Fruit fly (Drosophila melanogaster) whole organism, embryonic: ENCODE measurements around the gene Mon1.

Experiments used
- Atf3 ChIP-seq: fragments of 200-800 bp; sonication (Bioruptor generic); optimal IDR thresholded peaks from 3 replicates; lab custom pipeline; 2016; ENCODE audit warnings: missing biosample characterization, missing genetic modification characterization
- CG10431 ChIP-seq: fragments of 200-800 bp; sonication (Bioruptor generic); optimal IDR thresholded peaks from 3 replicates; lab custom pipeline; 2018; ENCODE audit warnings: missing biosample characterization, mild to moderate bottlenecking, missing genetic modification characterization
- CG10654 ChIP-seq: fragments of 200-800 bp; sonication (Bioruptor generic); optimal IDR thresholded peaks from 2 replicates; lab custom pipeline; 2016; ENCODE audit warnings: missing biosample characterization, missing genetic modification characterization
- CG11504 ChIP-seq: fragments of 200-800 bp; sonication (Bioruptor generic); optimal IDR thresholded peaks from 3 replicates; lab custom pipeline; 2019; ENCODE audit warnings: missing biosample characterization, mild to moderate bottlenecking, missing genetic modification characterization, moderate library complexity
- CG12659 ChIP-seq: fragments of 200-800 bp; sonication (Bioruptor generic); optimal IDR thresholded peaks from 3 replicates; lab custom pipeline; 2017; ENCODE audit warnings: mild to moderate bottlenecking, missing biosample characterization, missing genetic modification reagents, missing genetic modification characterization
- CG14050 ChIP-seq: fragments of 200-800 bp; sonication (Bioruptor generic); IDR thresholded peaks from 3 replicates; pipeline ENCODE4 v1.3.6; 2022; ENCODE audit warnings: missing biosample characterization, missing genetic modification characterization
- CG14965 ChIP-seq: fragments of 200-800 bp; sonication (Bioruptor generic); optimal IDR thresholded peaks from 2 replicates; lab custom pipeline; 2016; ENCODE audit warnings: missing biosample characterization, missing genetic modification characterization, borderline replicate concordance
- CG15514 ChIP-seq: fragments of 200-800 bp; sonication (Bioruptor generic); optimal IDR thresholded peaks from 3 replicates; lab custom pipeline; 2017; ENCODE audit warnings: missing biosample characterization, missing genetic modification characterization, mild to moderate bottlenecking, moderate library complexity, missing genetic modification reagents
- CG18764 ChIP-seq: fragments of 200-800 bp; sonication (Bioruptor generic); optimal IDR thresholded peaks from 3 replicates; lab custom pipeline; 2016; ENCODE audit warnings: missing biosample characterization, missing genetic modification characterization
- CG3163 ChIP-seq: fragments of 200-800 bp; sonication (Bioruptor generic); optimal IDR thresholded peaks from 3 replicates; lab custom pipeline; 2016; ENCODE audit warnings: missing biosample characterization, missing genetic modification characterization
- CG3847 ChIP-seq: fragments of 200-800 bp; sonication (Bioruptor generic); IDR thresholded peaks from 2 replicates; pipeline ENCODE4 v1.3.6; 2022; ENCODE audit warnings: missing biosample characterization, missing genetic modification characterization
- CG3995 ChIP-seq: fragments of 200-800 bp; sonication (Bioruptor generic); optimal IDR thresholded peaks from 3 replicates; lab custom pipeline; 2016; ENCODE audit warnings: missing biosample characterization, missing genetic modification characterization
- CG42726 ChIP-seq: fragments of 200-800 bp; sonication (Bioruptor generic); IDR thresholded peaks from 2 replicates; pipeline ENCODE4 v1.3.6; 2022; ENCODE audit warnings: missing biosample characterization, missing genetic modification characterization; ENCODE audit not compliant: partially characterized antibody
- CG4730 ChIP-seq: fragments of 200-800 bp; sonication (Bioruptor generic); IDR thresholded peaks from 2 replicates; pipeline ENCODE4 v1.3.6; 2022; ENCODE audit warnings: missing biosample characterization, missing genetic modification characterization
- CG5180 ChIP-seq: fragments of 200-800 bp; sonication (Bioruptor generic); optimal IDR thresholded peaks from 3 replicates; lab custom pipeline; 2017; ENCODE audit warnings: missing biosample characterization, missing genetic modification characterization, mild to moderate bottlenecking, moderate library complexity, missing genetic modification reagents
- CG6272 ChIP-seq: fragments of 200-800 bp; sonication (Bioruptor generic); IDR thresholded peaks from 2 replicates; pipeline ENCODE4 v1.3.6; 2022; ENCODE audit warnings: missing biosample characterization, missing genetic modification characterization
- CG6791 ChIP-seq: fragments of 200-800 bp; sonication (Bioruptor generic); IDR thresholded peaks from 3 replicates; pipeline ENCODE4 v1.3.6; 2022; ENCODE audit warnings: missing biosample characterization, missing genetic modification characterization; ENCODE audit not compliant: partially characterized antibody
- CG7556 ChIP-seq: fragments of 200-800 bp; sonication (Bioruptor generic); optimal IDR thresholded peaks from 2 replicates; lab custom pipeline; 2017; ENCODE audit warnings: missing biosample characterization, mild to moderate bottlenecking, missing genetic modification characterization
- CHES-1-like ChIP-seq: fragments of 200-800 bp; sonication (Bioruptor generic); optimal IDR thresholded peaks from 2 replicates; lab custom pipeline; 2016; ENCODE audit warnings: missing biosample characterization, missing genetic modification characterization
- CkIIα-i1 ChIP-seq: fragments of 200-800 bp; sonication (Bioruptor generic); IDR thresholded peaks from 2 replicates; pipeline ENCODE4 v1.3.6; 2022; ENCODE audit warnings: missing biosample characterization, missing genetic modification characterization
- Dbx ChIP-seq: fragments of 200-800 bp; sonication (Bioruptor generic); IDR thresholded peaks from 3 replicates; pipeline ENCODE4 v1.3.6; 2022; ENCODE audit warnings: missing biosample characterization, missing genetic modification characterization
- E2f1 ChIP-seq: fragments of 200-800 bp; sonication (Bioruptor generic); IDR thresholded peaks from 2 replicates; pipeline ENCODE4 v1.3.6; 2022; ENCODE audit warnings: missing biosample characterization, missing genetic modification characterization
- H2.0 ChIP-seq: fragments of 200-800 bp; sonication (Bioruptor generic); IDR thresholded peaks from 2 replicates; pipeline ENCODE4 v1.3.6; 2022; ENCODE audit warnings: missing biosample characterization, missing genetic modification characterization
- Hr78 ChIP-seq, 2 experiments: fragments of 200-800 bp in 1 of 2; fragments of >200 bp in 1 of 2; sonication (Bioruptor generic) in 1 of 2; optimal IDR thresholded peaks; 2 replicates each; lab custom pipeline; 2017 to 2019; ENCODE audit warnings: missing biosample characterization in 2 of 2, missing genetic modification characterization in 2 of 2, mild to moderate bottlenecking in 1 of 2, moderate library complexity in 1 of 2
- Kr ChIP-seq: fragments of 200-800 bp; sonication (Bioruptor generic); optimal IDR thresholded peaks from 2 replicates; lab custom pipeline; 2017; ENCODE audit warnings: missing biosample characterization, mild to moderate bottlenecking, missing genetic modification characterization
- MESR4 ChIP-seq: fragments of 200-800 bp; sonication (Bioruptor generic); optimal IDR thresholded peaks from 2 replicates; lab custom pipeline; 2018; ENCODE audit warnings: missing biosample characterization, mild to moderate bottlenecking, missing genetic modification characterization, moderate library complexity
- Rfx ChIP-seq: fragments of 200-800 bp; sonication (Bioruptor generic); IDR thresholded peaks from 2 replicates; pipeline ENCODE4 v1.3.6; 2022; ENCODE audit warnings: missing biosample characterization, missing genetic modification characterization
- Side ChIP-seq: fragments of 200-800 bp; sonication (Bioruptor generic); optimal IDR thresholded peaks from 2 replicates; lab custom pipeline; 2016; ENCODE audit warnings: missing biosample characterization, missing genetic modification characterization
- Usf ChIP-seq: fragments of 200-800 bp; sonication (Bioruptor generic); optimal IDR thresholded peaks from 2 replicates; lab custom pipeline; 2017; ENCODE audit warnings: missing genotype, missing biosample characterization, missing genetic modification characterization
- ab ChIP-seq: fragments of 200-800 bp; sonication (Bioruptor generic); optimal IDR thresholded peaks from 2 replicates; lab custom pipeline; 2016; ENCODE audit warnings: missing biosample characterization, missing genetic modification characterization
- amos ChIP-seq: fragments of 200-800 bp; sonication (Bioruptor generic); IDR thresholded peaks from 2 replicates; pipeline ENCODE4 v1.3.6; 2022; ENCODE audit warnings: missing biosample characterization, missing genetic modification characterization; ENCODE audit not compliant: partially characterized antibody
- bsh ChIP-seq, 2 experiments: fragments of 200-800 bp; sonication (Bioruptor generic); optimal IDR thresholded peaks; 2 replicates each; lab custom pipeline; 2017 to 2018; ENCODE audit warnings: mild to moderate bottlenecking in 2 of 2, missing biosample characterization in 2 of 2, missing genetic modification characterization in 2 of 2, moderate library complexity in 1 of 2
- chif ChIP-seq, 2 experiments: fragments of 200-800 bp; sonication (Bioruptor generic); optimal IDR thresholded peaks; 3 replicates each; lab custom pipeline; 2016; ENCODE audit warnings: missing biosample characterization in 2 of 2, missing genetic modification characterization in 2 of 2
- da ChIP-seq: fragments of 200-800 bp; sonication (Bioruptor generic); optimal IDR thresholded peaks from 2 replicates; lab custom pipeline; 2016; ENCODE audit warnings: missing biosample characterization, missing genetic modification characterization
- en ChIP-seq: fragments of 200-800 bp; sonication (Bioruptor generic); optimal IDR thresholded peaks from 2 replicates; lab custom pipeline; 2016; ENCODE audit warnings: missing biosample characterization, missing genetic modification characterization
- fd102C ChIP-seq: fragments of 200-800 bp; sonication (Bioruptor generic); optimal IDR thresholded peaks from 2 replicates; lab custom pipeline; 2018; ENCODE audit warnings: missing biosample characterization, mild to moderate bottlenecking, missing genetic modification characterization, moderate library complexity
- gem ChIP-seq: fragments of 200-800 bp; sonication (Bioruptor generic); optimal IDR thresholded peaks from 2 replicates; lab custom pipeline; 2019; ENCODE audit warnings: missing biosample characterization, mild to moderate bottlenecking, missing genetic modification characterization, moderate library complexity
- grn ChIP-seq: fragments of 200-800 bp; sonication (Bioruptor generic); optimal IDR thresholded peaks from 3 replicates; lab custom pipeline; 2017; ENCODE audit warnings: missing biosample characterization, missing genetic modification characterization
- ind ChIP-seq: fragments of 200-800 bp; sonication (Bioruptor generic); optimal IDR thresholded peaks from 3 replicates; lab custom pipeline; 2016; ENCODE audit warnings: missing biosample characterization, missing genetic modification characterization
- insv ChIP-seq, 2 experiments: fragments of 200-800 bp; sonication (Bioruptor generic); optimal IDR thresholded peaks; 3 replicates each; lab custom pipeline; 2016 to 2018; ENCODE audit warnings: missing biosample characterization in 2 of 2, missing genetic modification characterization in 2 of 2
- jigr1 ChIP-seq: fragments of 200-800 bp; sonication (Bioruptor generic); IDR thresholded peaks from 3 replicates; pipeline ENCODE4 v1.3.6; 2022; ENCODE audit warnings: missing biosample characterization, missing genetic modification characterization
- klu ChIP-seq: fragments of 200-800 bp; sonication (Bioruptor generic); IDR thresholded peaks from 2 replicates; pipeline ENCODE4 v1.3.6; 2022; ENCODE audit warnings: missing biosample characterization, missing genetic modification characterization
- luna ChIP-seq: fragments of 200-800 bp; sonication (Bioruptor generic); optimal IDR thresholded peaks from 2 replicates; lab custom pipeline; 2016; ENCODE audit warnings: missing biosample characterization, missing genetic modification characterization
- rib ChIP-seq: fragments of 200-800 bp; sonication (Bioruptor generic); IDR thresholded peaks from 2 replicates; pipeline ENCODE4 v1.3.6; 2022; ENCODE audit warnings: missing biosample characterization, missing genetic modification characterization
- sd ChIP-seq: fragments of 200-800 bp; sonication (Bioruptor generic); optimal IDR thresholded peaks from 3 replicates; lab custom pipeline; 2018; ENCODE audit warnings: missing biosample characterization, mild to moderate bottlenecking, missing genetic modification characterization, moderate library complexity
- sr ChIP-seq: fragments of 200-800 bp; sonication (Bioruptor generic); IDR thresholded peaks from 3 replicates; pipeline ENCODE4 v1.3.6; 2022; ENCODE audit warnings: missing biosample characterization, missing genetic modification characterization
- sug ChIP-seq: fragments of 200-800 bp; optimal IDR thresholded peaks from 2 replicates; lab custom pipeline; 2019; ENCODE audit warnings: missing biosample characterization, mild to moderate bottlenecking, missing genetic modification characterization, moderate library complexity
- tin ChIP-seq: fragments of 200-800 bp; sonication (Bioruptor generic); optimal IDR thresholded peaks from 3 replicates; lab custom pipeline; 2016; ENCODE audit warnings: missing biosample characterization, missing genetic modification characterization
- tup ChIP-seq: fragments of 200-800 bp; sonication (Bioruptor generic); optimal IDR thresholded peaks from 2 replicates; lab custom pipeline; 2016; ENCODE audit warnings: missing biosample characterization, mild to moderate bottlenecking, missing genetic modification characterization, moderate library complexity
- wdn ChIP-seq: fragments of 200-800 bp; sonication (Bioruptor generic); IDR thresholded peaks from 2 replicates; pipeline ENCODE4 v1.3.6; 2022; ENCODE audit warnings: missing biosample characterization, missing genetic modification characterization

Gene Mon1

DNA sequence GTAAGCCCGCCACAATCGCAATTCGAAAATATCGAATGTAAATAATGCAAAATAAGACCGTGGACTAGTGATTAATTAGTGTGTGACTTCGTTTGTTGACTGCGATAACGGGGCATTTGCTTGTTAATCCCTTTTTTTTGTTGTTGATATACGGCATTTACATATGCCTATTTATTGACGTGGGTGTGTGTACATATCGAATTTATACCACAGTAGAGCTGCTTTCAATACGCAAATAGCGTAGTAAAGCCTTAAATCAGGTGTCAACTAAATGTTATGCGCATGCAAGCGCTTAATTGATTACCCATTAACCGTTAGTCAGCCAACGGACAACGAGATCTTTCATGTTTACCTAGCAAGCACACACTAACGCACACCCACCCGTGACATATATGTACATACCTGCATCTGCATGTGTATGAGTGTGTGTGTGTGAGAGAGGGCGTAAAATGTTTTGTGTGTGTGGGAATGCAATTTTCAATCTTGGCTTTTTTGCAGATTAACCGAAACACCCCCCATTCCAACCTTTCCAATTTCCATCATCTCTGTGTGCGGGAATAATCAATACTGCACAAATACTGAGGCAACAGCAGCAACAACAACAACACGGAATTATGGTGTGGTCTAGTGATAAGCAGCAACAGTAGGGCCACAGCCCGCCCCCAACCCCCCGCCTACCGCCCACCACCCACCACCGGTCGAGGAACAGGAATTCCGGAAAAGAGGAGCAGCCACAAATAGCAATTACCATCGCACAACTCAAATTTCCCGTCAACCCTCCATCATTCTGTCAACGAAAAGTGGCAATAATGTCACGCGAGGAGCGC, 11.7 kb upstream of the Mon1 start (continued):
- TF ChIP-seq jigr1 (GFP tag; lab: Robert Waterston, UW) = no peak
- TF ChIP-seq grn = no peak
- TF ChIP-seq CG14050 (GFP tag; lab: Robert Waterston, UW) = no peak
- TF ChIP-seq CG42726 = no peak
- TF ChIP-seq Rfx = no peak; the same call in 1 of the 2 replicates
- TF ChIP-seq MESR4 = no peak
- no peak for TF ChIP-seq CG10654 (GFP tag; lab: Kevin White, UChicago)
- TF ChIP-seq CG3163 (GFP tag; lab: Kevin White, UChicago) = no peak
- TF ChIP-seq Dbx = no peak
- TF ChIP-seq CG5180 (GFP tag; lab: Kevin White, UChicago) = peak; percentile 60
- TF ChIP-seq Kr (GFP tag; lab: Kevin White, UChicago) = no peak
- no peak for TF ChIP-seq CG3995 (GFP tag; lab: Kevin White, UChicago)
- TF ChIP-seq bsh (GFP tag; optimal IDR thresholded peaks at IDR 0.05; lab: Kevin White, UChicago) = peak in 1 of 2 experiments; percentile 66
- no peak for TF ChIP-seq CG6272 (GFP tag; lab: Robert Waterston, UW)
- TF ChIP-seq klu (GFP tag; lab: Robert Waterston, UW) = no peak
- TF ChIP-seq insv (GFP tag; optimal IDR thresholded peaks at IDR 0.05; lab: Kevin White, UChicago) = peak in 1 of 2 experiments; percentile 7
- TF ChIP-seq tin = no peak
- TF ChIP-seq ind (GFP tag; lab: Kevin White, UChicago) = no peak
- TF ChIP-seq sr (GFP tag; lab: Robert Waterston, UW) = no peak
- TF ChIP-seq CG12659 (GFP tag; lab: Kevin White, UChicago) = peak; percentile 16
- no peak for TF ChIP-seq sd (tag; lab: Kevin White, UChicago)
- TF ChIP-seq en (GFP tag; lab: Kevin White, UChicago) = no peak
- TF ChIP-seq Usf (GFP tag; lab: Kevin White, UChicago) = no peak
- no peak for TF ChIP-seq E2f1
- TF ChIP-seq CG10431 (GFP tag; lab: Kevin White, UChicago) = peak; percentile 65
- no peak for TF ChIP-seq Side (GFP tag; lab: Kevin White, UChicago)
- TF ChIP-seq H2.0 (GFP tag; lab: Robert Waterston, UW) = no peak
- TF ChIP-seq CG11504 (tag; lab: Kevin White, UChicago) = no peak
- no peak for TF ChIP-seq CG14965
- no peak for TF ChIP-seq CHES-1-like
- TF ChIP-seq chif (GFP tag; optimal IDR thresholded peaks at IDR 0.05; lab: Kevin White, UChicago) = no peak
- TF ChIP-seq Atf3 (GFP tag; lab: Kevin White, UChicago) = no peak
- TF ChIP-seq da (GFP tag; lab: Kevin White, UChicago) = no peak
- TF ChIP-seq wdn (GFP tag; lab: Robert Waterston, UW) = no peak
- TF ChIP-seq gem (tag; lab: Kevin White, UChicago) = no peak
- TF ChIP-seq CG3847 = no peak
- no peak for TF ChIP-seq CkIIα-i1
- TF ChIP-seq CG4730 (GFP tag; lab: Robert Waterston, UW) = no peak
- no peak for TF ChIP-seq fd102C (GFP tag; lab: Kevin White, UChicago)
- TF ChIP-seq CG6791 = no peak
- TF ChIP-seq rib (GFP tag; lab: Robert Waterston, UW) = no peak
- no peak for TF ChIP-seq Hr78 (GFP tag; optimal IDR thresholded peaks at IDR 0.05; lab: Kevin White, UChicago)
- peak; percentile 13 for TF ChIP-seq CG15514
- TF ChIP-seq sug (tag; lab: Kevin White, UChicago) = peak; percentile 28
- TF ChIP-seq amos (GFP tag; lab: Robert Waterston, UW) = no peak
- peak; percentile 49 for TF ChIP-seq CG18764 (GFP tag; lab: Kevin White, UChicago)
- TF ChIP-seq tup (GFP tag; lab: Kevin White, UChicago) = peak; percentile 3
- no peak for TF ChIP-seq luna (GFP tag; lab: Kevin White, UChicago)
- no peak for TF ChIP-seq CG7556
- TF ChIP-seq ab (GFP tag; lab: Kevin White, UChicago) = no peak
